Worm (Caenorhabditis elegans): ENCODE data around the gene F14H3.5.

DNA sequence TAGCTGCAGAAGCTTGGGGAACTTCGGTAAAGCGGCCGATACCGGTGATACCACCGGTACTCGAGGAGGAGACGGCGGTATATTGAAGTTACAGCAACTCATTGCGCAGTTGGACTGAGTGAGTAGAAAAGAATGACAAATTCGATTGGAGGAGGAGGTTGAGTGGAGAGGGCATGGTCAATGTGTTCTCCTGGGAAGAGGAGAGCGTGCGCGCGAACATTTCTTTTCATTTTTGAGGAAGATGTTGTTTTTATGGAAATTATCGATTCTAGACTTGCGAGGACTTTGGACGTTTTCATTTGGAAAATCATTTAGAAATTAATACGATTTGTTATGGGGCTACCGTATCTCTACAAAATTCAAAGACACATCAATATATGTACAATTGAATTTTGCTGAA, 27.6 kb downstream of the F14H3.5 start:
- TF ChIP-seq skn-1 (tag; optimal IDR thresholded peaks at IDR 0.05) (no peak), elt-1 (tag; optimal IDR thresholded peaks at IDR 0.05) (no peak), ama-1 (optimal IDR thresholded peaks at IDR 0.05) (no peak), ceh-28 (tag; optimal IDR thresholded peaks at IDR 0.05) (no peak), unc-62 (GFP tag; optimal IDR thresholded peaks at IDR 0.05) (no peak), eor-1 (tag; optimal IDR thresholded peaks at IDR 0.05) (no peak), nhr-237 (tag; optimal IDR thresholded peaks at IDR 0.05) (no peak), nhr-12 (tag; optimal IDR thresholded peaks at IDR 0.05) (no peak), mdl-1 (tag; optimal IDR thresholded peaks at IDR 0.05) (no peak)

Measured in whole organism, L3 larva.